Worm (Caenorhabditis elegans) whole organism, L4 larva: ENCODE measurements around the gene F17E5.2.

Experiments
- T26A8.4 ChIP-seq: fragments of 200-800 bp; sonication (Bioruptor generic); IDR thresholded peaks from 2 replicates; pipeline ENCODE4 v1.3.6; 2022; ENCODE audit warnings: missing genetic modification characterization, missing compliant biosample characterization
- ceh-82 ChIP-seq: sonication (generic microtip); optimal IDR thresholded peaks from 2 replicates; lab custom pipeline; 2017; ENCODE audit warnings: missing biosample characterization, missing genetic modification characterization
- daf-16 ChIP-seq, 3 experiments: sonication (generic microtip); optimal IDR thresholded peaks; 2 replicates each; lab custom pipeline; 2016 to 2017; ENCODE audit warnings: missing genetic modification characterization in 3 of 3, missing genetic modification reagents in 3 of 3, mild to moderate bottlenecking in 2 of 3, missing compliant biosample characterization in 2 of 3, missing biosample characterization in 1 of 3, moderate library complexity in 1 of 3
- dmd-6 ChIP-seq: fragments of 200-800 bp; sonication (Bioruptor generic); IDR thresholded peaks from 2 replicates; pipeline ENCODE4 v1.3.6; 2022; ENCODE audit warnings: missing genetic modification reagents, missing genetic modification characterization, missing compliant biosample characterization
- dve-1 ChIP-seq: sonication (generic microtip); optimal IDR thresholded peaks from 2 replicates; lab custom pipeline; 2017; ENCODE audit warnings: antibody characterized with exemption, mild to moderate bottlenecking, missing genetic modification characterization, missing compliant biosample characterization; ENCODE audit not compliant: insufficient read depth
- egl-43 ChIP-seq: fragments of 200-800 bp; sonication (Bioruptor generic); IDR thresholded peaks from 2 replicates; pipeline ENCODE4 v1.3.6; 2022; ENCODE audit warnings: missing genetic modification reagents, missing genetic modification characterization, missing compliant biosample characterization
- hlh-11 ChIP-seq: fragments of 200-800 bp; sonication (Bioruptor generic); optimal IDR thresholded peaks from 2 replicates; lab custom pipeline; 2018; ENCODE audit warnings: mild to moderate bottlenecking, missing genetic modification characterization, missing compliant biosample characterization
- lin-39 ChIP-seq: fragments of 150-350 bp; optimal IDR thresholded peaks from 2 replicates; lab custom pipeline; 2014; ENCODE audit warnings: missing biosample characterization, missing genetic modification reagents, missing genetic modification characterization
- nhr-11 ChIP-seq: fragments of 150-350 bp; optimal IDR thresholded peaks from 2 replicates; lab custom pipeline; 2014; ENCODE audit warnings: missing biosample characterization, missing genetic modification characterization
- nhr-28 ChIP-seq: fragments of 150-350 bp; optimal IDR thresholded peaks from 2 replicates; lab custom pipeline; 2014; ENCODE audit warnings: missing biosample characterization, missing genetic modification characterization
- nhr-77 ChIP-seq: fragments of 150-350 bp; optimal IDR thresholded peaks from 2 replicates; lab custom pipeline; 2014; ENCODE audit warnings: missing biosample characterization, missing genetic modification characterization
- pqm-1 ChIP-seq: sonication (generic microtip); optimal IDR thresholded peaks from 2 replicates; lab custom pipeline; 2017; ENCODE audit warnings: missing biosample characterization, missing genetic modification characterization
- saeg-2 ChIP-seq: fragments of 200-800 bp; sonication (Bioruptor generic); IDR thresholded peaks from 2 replicates; pipeline ENCODE4 v1.3.6; 2022; ENCODE audit warnings: missing genetic modification reagents, missing genetic modification characterization, missing compliant biosample characterization
- sdz-12 ChIP-seq: fragments of 200-800 bp; sonication (Bioruptor generic); optimal IDR thresholded peaks from 2 replicates; lab custom pipeline; 2018; ENCODE audit warnings: mild to moderate bottlenecking, missing genetic modification characterization, missing compliant biosample characterization
- set-16 ChIP-seq: fragments of 200-800 bp; sonication (Bioruptor generic); IDR thresholded peaks from 2 replicates; pipeline ENCODE4 v1.3.6; 2022; ENCODE audit warnings: missing genetic modification reagents, missing genetic modification characterization, missing compliant biosample characterization
- zfp-2 ChIP-seq: sonication (generic microtip); optimal IDR thresholded peaks from 2 replicates; lab custom pipeline; 2016; ENCODE audit warnings: mild to moderate bottlenecking, missing genetic modification characterization, missing compliant biosample characterization
- ztf-7 ChIP-seq: fragments of 150-350 bp; optimal IDR thresholded peaks from 2 replicates; lab custom pipeline; 2014; ENCODE audit warnings: missing biosample characterization, missing genetic modification characterization

The F17E5.2 gene

ce11 chrX:12446572-12446971 lies 52.5 kb downstream of the F17E5.2 start:
- TF ChIP-seq pqm-1 (tag; lab: Kevin White, UChicago), result peak; percentile 73
- peak; percentile 37; the same call in 1 of the 2 replicates for TF ChIP-seq dmd-6 (GFP tag; lab: Robert Waterston, UW)
- TF ChIP-seq dve-1 (tag; lab: Kevin White, UChicago), result peak; percentile 55
- TF ChIP-seq lin-39, result no peak
- no peak for TF ChIP-seq saeg-2 (GFP tag; lab: Robert Waterston, UW)
- no peak for TF ChIP-seq sdz-12
- TF ChIP-seq daf-16 (GFP tag; optimal IDR thresholded peaks at IDR 0.05; lab: Kevin White, UChicago), result no peak
- TF ChIP-seq daf-16 (tag; optimal IDR thresholded peaks at IDR 0.05; lab: Kevin White, UChicago), result peak; percentile 90
- peak; percentile 37 for TF ChIP-seq hlh-11
- TF ChIP-seq ztf-7 (tag; lab: Kevin White, UChicago), result peak; percentile 1
- no peak for TF ChIP-seq zfp-2
- TF ChIP-seq ceh-82 (tag; lab: Kevin White, UChicago), result no peak
- TF ChIP-seq nhr-77 (tag; lab: Kevin White, UChicago), result no peak
- TF ChIP-seq nhr-11 (tag; lab: Kevin White, UChicago), result no peak
- peak; percentile 75 for TF ChIP-seq nhr-28 (tag; lab: Kevin White, UChicago)
- no peak for TF ChIP-seq T26A8.4 (GFP tag; lab: Robert Waterston, UW)

DNA sequence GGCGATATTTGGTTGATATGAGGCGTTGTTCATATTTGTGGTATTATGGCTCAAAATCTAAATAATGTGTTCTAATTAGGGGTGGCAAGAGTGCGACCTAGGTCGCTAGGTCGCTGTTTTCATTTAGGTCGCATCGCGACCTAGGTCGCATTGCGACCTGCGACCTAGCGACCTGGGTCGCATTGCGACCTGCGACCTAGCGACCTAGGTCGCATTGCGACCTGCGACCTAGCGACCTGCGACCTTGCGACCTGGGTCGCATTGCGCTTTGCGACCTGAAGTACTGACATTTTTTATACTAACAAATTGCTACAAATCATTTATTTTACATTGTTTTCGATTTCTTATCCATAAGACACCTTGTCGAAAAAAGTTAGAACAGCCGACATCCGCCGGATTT lies 53.6 kb downstream of the F17E5.2 start:
- TF ChIP-seq egl-43 (GFP tag; lab: Robert Waterston, UW) (0 out of 2 replicates have a peak, but pooled peaks have one; percentile 26), set-16 (GFP tag; lab: Robert Waterston, UW) (peak; percentile 77)
